Worm (Caenorhabditis elegans): ENCODE measurements around the gene F21A3.3.

DNA sequence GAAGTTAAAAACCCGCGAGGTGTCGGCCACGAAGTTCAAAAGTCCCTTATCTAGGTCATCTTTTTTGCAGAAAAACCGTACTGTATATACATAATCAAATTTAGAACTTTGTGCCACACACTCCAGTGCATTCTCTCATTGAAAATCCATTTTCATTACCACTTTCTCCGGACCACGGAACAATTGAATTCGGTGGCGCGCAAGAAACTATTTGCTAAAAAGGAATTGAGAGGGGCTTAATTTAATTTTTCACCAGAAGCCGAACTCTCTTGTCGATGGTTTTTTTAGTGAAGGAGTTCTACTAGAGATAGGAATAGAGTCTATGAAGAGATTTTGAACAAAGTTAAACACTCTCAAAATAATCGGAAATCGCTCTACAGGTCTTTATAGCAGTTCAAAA lies 2.3 kb downstream of the F21A3.3 start:
- TF ChIP-seq blmp-1 (tag; optimal IDR thresholded peaks at IDR 0.05) (no peak), sem-2 (GFP tag; optimal IDR thresholded peaks at IDR 0.05) (no peak), nhr-12 (tag; optimal IDR thresholded peaks at IDR 0.05) (no peak), elt-3 (tag; optimal IDR thresholded peaks at IDR 0.05) (no peak), ztf-11 (tag; optimal IDR thresholded peaks at IDR 0.05) (no peak), lsy-2 (tag; optimal IDR thresholded peaks at IDR 0.05) (no peak), drap-1 (GFP tag; optimal IDR thresholded peaks at IDR 0.05) (no peak), mab-5 (tag; optimal IDR thresholded peaks at IDR 0.05) (no peak), snpc-4 (tag; optimal IDR thresholded peaks at IDR 0.05) (no peak)

Data from whole organism, mixed stage, embryonic.